Worm (Caenorhabditis elegans) whole organism, L1 larva: Measurements from ENCODE around the gene C17G1.14.

Source experiments
- fkh-10 ChIP-seq: sonication (generic microtip); optimal IDR thresholded peaks from 2 replicates; lab custom pipeline; 2017; ENCODE audit warnings: missing biosample characterization, missing genetic modification reagents, missing genetic modification characterization
- jun-1 ChIP-seq: fragments of 150-350 bp; optimal IDR thresholded peaks from 2 replicates; lab custom pipeline; 2014; ENCODE audit warnings: missing biosample characterization, missing genetic modification reagents, missing genetic modification characterization
- lin-13 ChIP-seq: fragments of 150-350 bp; optimal IDR thresholded peaks from 2 replicates; lab custom pipeline; 2014; ENCODE audit warnings: missing biosample characterization, missing genetic modification reagents, missing genetic modification characterization
- lsy-2 ChIP-seq, 2 experiments: fragments of 150-350 bp; optimal IDR thresholded peaks; 2 replicates each; lab custom pipeline; 2014; ENCODE audit warnings: missing biosample characterization in 2 of 2, missing genetic modification characterization in 2 of 2
- nhr-28 ChIP-seq: fragments of 150-350 bp; optimal IDR thresholded peaks from 2 replicates; lab custom pipeline; 2014; ENCODE audit warnings: missing biosample characterization, missing genetic modification characterization
- rnt-1 ChIP-seq: sonication (generic microtip); optimal IDR thresholded peaks from 2 replicates; lab custom pipeline; 2016; ENCODE audit warnings: mild to moderate bottlenecking, missing genetic modification characterization, moderate library complexity, missing compliant biosample characterization
- skn-1 ChIP-seq: fragments of 150-350 bp; optimal IDR thresholded peaks from 2 replicates; lab custom pipeline; 2014; ENCODE audit warnings: missing biosample characterization, missing genetic modification characterization

ce11 chrX:9976206-9976605, 37.6 kb downstream of the C17G1.14 start, which contains the start of gene mgl-1:
- TF ChIP-seq skn-1 (tag; lab: Kevin White, UChicago) = no peak
- no peak for TF ChIP-seq lsy-2 (tag; optimal IDR thresholded peaks at IDR 0.05; lab: Kevin White, UChicago)
- no peak for TF ChIP-seq lin-13 (GFP tag; lab: Kevin White, UChicago)
- TF ChIP-seq rnt-1 (tag; lab: Kevin White, UChicago) = no peak
- no peak for TF ChIP-seq nhr-28
- no peak for TF ChIP-seq fkh-10
- no peak for TF ChIP-seq jun-1
